Fruit fly (Drosophila melanogaster) whole organism, wandering third instar larva: ENCODE data around the gene CstF50.

Experiments used
- Abd-B ChIP-seq: fragments of >200 bp; optimal IDR thresholded peaks from 2 replicates; lab custom pipeline; 2017; ENCODE audit warnings: missing biosample characterization, missing genetic modification characterization
- CG32264 ChIP-seq: fragments of 200-800 bp; sonication (Bioruptor generic); optimal IDR thresholded peaks from 2 replicates; lab custom pipeline; 2016; ENCODE audit warnings: missing biosample characterization, missing genetic modification characterization
- CG9705 ChIP-seq: fragments of 200-800 bp; sonication (Bioruptor generic); optimal IDR thresholded peaks from 2 replicates; lab custom pipeline; 2018; ENCODE audit warnings: missing biosample characterization, mild to moderate bottlenecking, missing genetic modification characterization
- CrebA ChIP-seq: fragments of 200-800 bp; sonication (Bioruptor generic); optimal IDR thresholded peaks from 2 replicates; lab custom pipeline; 2016; ENCODE audit warnings: missing biosample characterization, mild to moderate bottlenecking, missing genetic modification characterization, borderline replicate concordance
- Dfd ChIP-seq: fragments of >200 bp; optimal IDR thresholded peaks from 2 replicates; lab custom pipeline; 2017; ENCODE audit warnings: missing biosample characterization, missing genetic modification characterization
- Dif ChIP-seq: fragments of 200-275, 200-300 bp; sonication (Bioruptor generic); optimal IDR thresholded peaks from 2 replicates; lab custom pipeline; 2018; ENCODE audit warnings: missing biosample characterization, missing genetic modification characterization; ENCODE audit not compliant: partially characterized antibody
- GATAd ChIP-seq: sonication (Bioruptor generic); optimal IDR thresholded peaks from 2 replicates; lab custom pipeline; 2016; ENCODE audit warnings: missing biosample characterization, missing genetic modification characterization
- Hnf4 ChIP-seq: fragments of 200-800 bp; sonication (Bioruptor generic); optimal IDR thresholded peaks from 2 replicates; lab custom pipeline; 2016; ENCODE audit warnings: missing biosample characterization, mild to moderate bottlenecking, missing genetic modification characterization
- Hr78 ChIP-seq: fragments of >200 bp; optimal IDR thresholded peaks from 2 replicates; lab custom pipeline; 2017; ENCODE audit warnings: missing biosample characterization, missing genetic modification characterization
- Hr83 ChIP-seq: fragments of 200-300 bp; sonication (Bioruptor generic); optimal IDR thresholded peaks from 2 replicates; lab custom pipeline; 2016; ENCODE audit warnings: missing biosample characterization, mild to moderate bottlenecking, missing genetic modification characterization, moderate library complexity; ENCODE audit not compliant: poor library complexity, severe bottlenecking
- Jra ChIP-seq: sonication (Bioruptor generic); optimal IDR thresholded peaks from 2 replicates; lab custom pipeline; 2016; ENCODE audit warnings: missing biosample characterization, missing genetic modification characterization
- Mio ChIP-seq: sonication (Bioruptor generic); optimal IDR thresholded peaks from 2 replicates; lab custom pipeline; 2016; ENCODE audit warnings: missing biosample characterization, missing genetic modification characterization
- Myc ChIP-seq: fragments of >200 bp; optimal IDR thresholded peaks from 2 replicates; lab custom pipeline; 2017
- N ChIP-seq: fragments of >200 bp; optimal IDR thresholded peaks from 2 replicates; lab custom pipeline; 2018; ENCODE audit warnings: missing biosample characterization, missing external identifiers, missing genetic modification characterization
- OdsH ChIP-seq: fragments of 200-800 bp; sonication (Bioruptor generic); optimal IDR thresholded peaks from 2 replicates; lab custom pipeline; 2016; ENCODE audit warnings: missing biosample characterization, mild to moderate bottlenecking, missing genetic modification characterization
- Rel ChIP-seq, 2 experiments: fragments of 200-800 bp; sonication (Bioruptor generic) in 1 of 2; optimal IDR thresholded peaks; 2 replicates in 1 of 2; 3 replicates in 1 of 2; lab custom pipeline; 2016 to 2019; ENCODE audit warnings: mild to moderate bottlenecking in 2 of 2, missing biosample characterization in 2 of 2, missing genetic modification characterization in 2 of 2, moderate library complexity in 1 of 2
- Sp1 ChIP-seq: fragments of 200-800 bp; sonication (Bioruptor generic); optimal IDR thresholded peaks from 3 replicates; lab custom pipeline; 2019; ENCODE audit warnings: missing biosample characterization, mild to moderate bottlenecking, missing genetic modification characterization, moderate library complexity
- Vsx2 ChIP-seq: fragments of 200-300, 225-300 bp; sonication (Bioruptor generic); optimal IDR thresholded peaks from 2 replicates; lab custom pipeline; 2018; ENCODE audit warnings: missing biosample characterization, missing genetic modification characterization; ENCODE audit not compliant: partially characterized antibody
- br ChIP-seq: fragments of 200-800 bp; sonication (Bioruptor generic); optimal IDR thresholded peaks from 2 replicates; lab custom pipeline; 2016; ENCODE audit warnings: missing biosample characterization, missing genetic modification characterization
- brk ChIP-seq: fragments of 200-800 bp; sonication (Bioruptor generic); optimal IDR thresholded peaks from 2 replicates; lab custom pipeline; 2016; ENCODE audit warnings: missing biosample characterization, mild to moderate bottlenecking, missing genetic modification characterization
- dl ChIP-seq, 2 experiments: fragments of 175-275, 200-275 bp in 1 of 2; fragments of 200-275 bp in 1 of 2; sonication (Bioruptor generic); optimal IDR thresholded peaks; lab custom pipeline; 2018; ENCODE audit warnings: mild to moderate bottlenecking in 2 of 2, missing biosample characterization in 2 of 2, missing genetic modification characterization in 2 of 2, moderate library complexity in 2 of 2; ENCODE audit not compliant: partially characterized antibody in 2 of 2, insufficient read depth in 1 of 2
- dsf ChIP-seq: sonication (Bioruptor generic); optimal IDR thresholded peaks from 2 replicates; lab custom pipeline; 2016; ENCODE audit warnings: missing biosample characterization, missing genetic modification characterization, borderline replicate concordance
- foxo ChIP-seq, 2 experiments: fragments of 200-800 bp; sonication (Bioruptor generic); optimal IDR thresholded peaks; 2 replicates in 1 of 2; 3 replicates in 1 of 2; lab custom pipeline; 2016 to 2017; ENCODE audit warnings: missing biosample characterization in 2 of 2, missing genetic modification characterization in 2 of 2
- fru ChIP-seq: fragments of 200-800 bp; sonication (Bioruptor generic); optimal IDR thresholded peaks from 3 replicates; lab custom pipeline; 2016; ENCODE audit warnings: missing biosample characterization, mild to moderate bottlenecking, missing genetic modification characterization
- h ChIP-seq: fragments of 200-800 bp; sonication (Bioruptor generic); optimal IDR thresholded peaks from 3 replicates; lab custom pipeline; 2016; ENCODE audit warnings: missing biosample characterization, mild to moderate bottlenecking, missing genetic modification characterization
- lola ChIP-seq: fragments of >200 bp; optimal IDR thresholded peaks from 2 replicates; lab custom pipeline; 2017; ENCODE audit warnings: missing biosample characterization, missing genetic modification characterization
- pan ChIP-seq: fragments of >200 bp; optimal IDR thresholded peaks from 2 replicates; lab custom pipeline; 2017
- psq ChIP-seq: fragments of 200-800 bp; sonication (Bioruptor generic); optimal IDR thresholded peaks from 3 replicates; lab custom pipeline; 2017; ENCODE audit warnings: missing biosample characterization, mild to moderate bottlenecking, missing genetic modification characterization, moderate library complexity
- rgr ChIP-seq: fragments of 200-800 bp; sonication (Bioruptor generic); optimal IDR thresholded peaks from 3 replicates; lab custom pipeline; 2016; ENCODE audit warnings: missing biosample characterization, mild to moderate bottlenecking, missing genetic modification characterization
- sage ChIP-seq: fragments of 200-800 bp; sonication (Bioruptor generic); optimal IDR thresholded peaks from 2 replicates; lab custom pipeline; 2016; ENCODE audit warnings: missing biosample characterization, mild to moderate bottlenecking, missing genetic modification characterization
- usp ChIP-seq: fragments of >200 bp; optimal IDR thresholded peaks from 2 replicates; lab custom pipeline; 2017; ENCODE audit warnings: missing biosample characterization, missing genetic modification characterization
- woc ChIP-seq: sonication (Bioruptor generic); optimal IDR thresholded peaks from 2 replicates; lab custom pipeline; 2016; ENCODE audit warnings: missing biosample characterization, mild to moderate bottlenecking, missing genetic modification characterization

Gene CstF50

dm6 chr3R:31762672-31763071, 25.9 kb upstream of the CstF50 start:
- TF ChIP-seq Rel (GFP tag; optimal IDR thresholded peaks at IDR 0.05; lab: Kevin White, UChicago), result no peak
- no peak for TF ChIP-seq Rel (tag; optimal IDR thresholded peaks at IDR 0.05; lab: Kevin White, UChicago)
- peak; percentile 4 for TF ChIP-seq fru
- TF ChIP-seq Hr83 (GFP tag; lab: Kevin White, UChicago), result no peak

dm6 chr3R:31761529-31762009, 24.8 kb upstream of the CstF50 start, which contains the start of gene Smvt:
Gene Smvt (minus strand): TSS chr3R:31761579.
- TF ChIP-seq Hnf4 (GFP tag; lab: Kevin White, UChicago) (no peak), Dfd (GFP tag; lab: Kevin White, UChicago) (no peak), fru (no peak), sage (GFP tag; lab: Kevin White, UChicago) (no peak), GATAd (GFP tag; lab: Kevin White, UChicago) (no peak), N (GFP tag; lab: Kevin White, UChicago) (no peak), rgr (GFP tag; lab: Kevin White, UChicago) (no peak), CrebA (no peak), dl (GFP tag; optimal IDR thresholded peaks at IDR 0.05; lab: Kevin White, UChicago; ENCODE audit: insufficient read depth in 1 of 2, partially characterized antibody in 2 of 2) (no peak), br (GFP tag; lab: Kevin White, UChicago) (no peak)

- TF ChIP-seq pan (lab: Kevin White, UChicago) (no peak), Mio (no peak), Hnf4 (GFP tag; lab: Kevin White, UChicago) (no peak), Hr83 (GFP tag; lab: Kevin White, UChicago) (peak; percentile 35)
- TF ChIP-seq, all 38 proteins: peak for 1
These were observed 21.9 kb upstream of the CstF50 start, which contains the start of gene CG2187 for dm6 chr3R:31758587-31759167. Gene CG2187 (minus strand): TSS chr3R:31758637.

dm6 chr3R:31754605-31755004, 17.8 kb upstream of the CstF50 start, which contains the start of gene salt:
Gene salt (minus strand): TSS chr3R:31754705.
- no peak for TF ChIP-seq br (GFP tag; lab: Kevin White, UChicago)
- no peak for TF ChIP-seq lola
- no peak for TF ChIP-seq Dfd (GFP tag; lab: Kevin White, UChicago)
- no peak for TF ChIP-seq dl (GFP tag; optimal IDR thresholded peaks at IDR 0.05; lab: Kevin White, UChicago; ENCODE audit: insufficient read depth in 1 of 2, partially characterized antibody in 2 of 2)
- TF ChIP-seq h (GFP tag; lab: Kevin White, UChicago), result no peak
- no peak for TF ChIP-seq woc (GFP tag; lab: Kevin White, UChicago)
- TF ChIP-seq fru, result no peak
- no peak for TF ChIP-seq rgr (GFP tag; lab: Kevin White, UChicago)
- TF ChIP-seq Sp1 (GFP tag; lab: Kevin White, UChicago), result no peak
- TF ChIP-seq N (GFP tag; lab: Kevin White, UChicago), result no peak
- TF ChIP-seq psq (GFP tag; lab: Kevin White, UChicago), result no peak
- TF ChIP-seq foxo (GFP tag; optimal IDR thresholded peaks at IDR 0.05; lab: Kevin White, UChicago), result no peak
- TF ChIP-seq Vsx2 (GFP tag; lab: Kevin White, UChicago), result no peak
- TF ChIP-seq OdsH (GFP tag; lab: Kevin White, UChicago), result no peak
- TF ChIP-seq usp (GFP tag; lab: Kevin White, UChicago), result no peak
- TF ChIP-seq pan (lab: Kevin White, UChicago), result no peak

- TF ChIP-seq Rel (GFP tag; optimal IDR thresholded peaks at IDR 0.05; lab: Kevin White, UChicago), result peak; percentile 53
- peak; percentile 59 for TF ChIP-seq Rel (tag; optimal IDR thresholded peaks at IDR 0.05; lab: Kevin White, UChicago)
- no peak for TF ChIP-seq brk (GFP tag; lab: Kevin White, UChicago)
- TF ChIP-seq Jra (GFP tag; lab: Kevin White, UChicago), result no peak
- peak; percentile 81 for TF ChIP-seq N (GFP tag; lab: Kevin White, UChicago)
- peak; percentile 18 for TF ChIP-seq br (GFP tag; lab: Kevin White, UChicago)
- TF ChIP-seq h (GFP tag; lab: Kevin White, UChicago), result peak; percentile 30
- TF ChIP-seq woc (GFP tag; lab: Kevin White, UChicago), result no peak
- no peak for TF ChIP-seq CG32264 (GFP tag; lab: Kevin White, UChicago)
- no peak for TF ChIP-seq dsf (GFP tag; lab: Kevin White, UChicago)
- peak; percentile 4 for TF ChIP-seq Hnf4 (GFP tag; lab: Kevin White, UChicago)
- TF ChIP-seq Dif (GFP tag; lab: Kevin White, UChicago), result peak; percentile 20
- TF ChIP-seq foxo (GFP tag; optimal IDR thresholded peaks at IDR 0.05; lab: Kevin White, UChicago), result peak in 1 of 2 experiments; percentile 40
- peak; percentile 6 for TF ChIP-seq Hr78 (GFP tag; lab: Kevin White, UChicago)
- TF ChIP-seq fru, result peak; percentile 41
- no peak for TF ChIP-seq Dfd (GFP tag; lab: Kevin White, UChicago)
- TF ChIP-seq rgr (GFP tag; lab: Kevin White, UChicago), result peak; percentile 21
- no peak for TF ChIP-seq CG9705
- peak; percentile 61 for TF ChIP-seq Sp1 (GFP tag; lab: Kevin White, UChicago)
- no peak for TF ChIP-seq Abd-B (GFP tag; lab: Kevin White, UChicago)
- peak; percentile 100 for TF ChIP-seq psq (GFP tag; lab: Kevin White, UChicago)
- TF ChIP-seq lola, result no peak
- TF ChIP-seq Myc, result no peak
- no peak for TF ChIP-seq Mio
These were observed 11.6 kb upstream of the CstF50 start for dm6 chr3R:31748093-31748996.
